Worm (Caenorhabditis elegans) whole organism, L2 larva: ENCODE results near the gene tomm-70.

Experiments used
- C34F6.9 ChIP-seq: fragments of 150-350 bp; optimal IDR thresholded peaks from 2 replicates; lab custom pipeline; 2014; ENCODE audit warnings: missing biosample characterization, missing genetic modification characterization
- F13H6.1 ChIP-seq: sonication (generic microtip); optimal IDR thresholded peaks from 2 replicates; lab custom pipeline; 2016; ENCODE audit warnings: missing genetic modification characterization, missing compliant biosample characterization
- R02D3.7 ChIP-seq: fragments of 150-350 bp; optimal IDR thresholded peaks from 2 replicates; lab custom pipeline; 2014; ENCODE audit warnings: missing biosample characterization, missing genetic modification characterization
- Y55F3AM.14 ChIP-seq: fragments of 200-800 bp; sonication (Bioruptor generic); optimal IDR thresholded peaks from 2 replicates; lab custom pipeline; 2018; ENCODE audit warnings: mild to moderate bottlenecking, missing genetic modification characterization, missing compliant biosample characterization
- alr-1 ChIP-seq: fragments of 150-350 bp; optimal IDR thresholded peaks from 2 replicates; lab custom pipeline; 2014; ENCODE audit warnings: missing biosample characterization, missing genetic modification characterization
- aly-2 ChIP-seq: fragments of 150-350 bp; optimal IDR thresholded peaks from 2 replicates; lab custom pipeline; 2014; ENCODE audit warnings: missing biosample characterization, missing genetic modification characterization
- blmp-1 ChIP-seq: sonication (generic microtip); optimal IDR thresholded peaks from 2 replicates; lab custom pipeline; 2017; ENCODE audit warnings: missing genetic modification characterization, mild to moderate bottlenecking, missing compliant biosample characterization, antibody characterized with exemption, moderate library complexity; ENCODE audit not compliant: insufficient read depth
- ceh-16 ChIP-seq: fragments of 150-350 bp; optimal IDR thresholded peaks from 2 replicates; lab custom pipeline; 2014; ENCODE audit warnings: missing biosample characterization, missing genetic modification characterization
- ceh-82 ChIP-seq: fragments of 150-350 bp; optimal IDR thresholded peaks from 2 replicates; lab custom pipeline; 2014; ENCODE audit warnings: missing biosample characterization, missing genetic modification characterization
- crh-2 ChIP-seq: sonication (generic microtip); optimal IDR thresholded peaks from 2 replicates; lab custom pipeline; 2017; ENCODE audit warnings: missing biosample characterization, missing genetic modification characterization
- egl-27 ChIP-seq: sonication (generic microtip); optimal IDR thresholded peaks from 3 replicates; lab custom pipeline; 2017; ENCODE audit warnings: missing biosample characterization, missing genetic modification reagents, missing genetic modification characterization
- elt-1 ChIP-seq: fragments of 150-350 bp; optimal IDR thresholded peaks from 2 replicates; lab custom pipeline; 2014; ENCODE audit warnings: missing biosample characterization, missing genetic modification characterization
- elt-3 ChIP-seq: sonication (generic microtip); optimal IDR thresholded peaks from 2 replicates; lab custom pipeline; 2017; ENCODE audit warnings: missing biosample characterization, missing genetic modification characterization
- fos-1 ChIP-seq: fragments of 150-350 bp; optimal IDR thresholded peaks from 2 replicates; lab custom pipeline; 2014; ENCODE audit warnings: missing biosample characterization, missing genetic modification characterization
- gmeb-1 ChIP-seq: fragments of 150-350 bp; optimal IDR thresholded peaks from 2 replicates; lab custom pipeline; 2014; ENCODE audit warnings: missing biosample characterization, missing genetic modification characterization
- lin-11 ChIP-seq: fragments of 150-350 bp; sonication (generic microtip); optimal IDR thresholded peaks from 2 replicates; lab custom pipeline; 2014; ENCODE audit warnings: missing biosample characterization, missing genetic modification characterization, inconsistent platforms, mixed read lengths
- lin-13 ChIP-seq: fragments of 150-350 bp; optimal IDR thresholded peaks from 2 replicates; lab custom pipeline; 2014; ENCODE audit warnings: missing biosample characterization, missing genetic modification reagents, missing genetic modification characterization
- lin-39 ChIP-seq: fragments of 150-350 bp; optimal IDR thresholded peaks from 2 replicates; lab custom pipeline; 2014; ENCODE audit warnings: missing biosample characterization, missing genetic modification reagents, missing genetic modification characterization
- lsy-2 ChIP-seq, 2 experiments: fragments of 150-350 bp in 1 of 2; sonication (generic microtip) in 1 of 2; optimal IDR thresholded peaks; 2 replicates each; lab custom pipeline; 2014 to 2017; ENCODE audit warnings: missing biosample characterization in 2 of 2, missing genetic modification characterization in 2 of 2
- mab-5 ChIP-seq: fragments of 150-350 bp; optimal IDR thresholded peaks from 2 replicates; lab custom pipeline; 2014; ENCODE audit warnings: missing biosample characterization, missing genetic modification characterization
- mbf-1 ChIP-seq: sonication (generic microtip); optimal IDR thresholded peaks from 2 replicates; lab custom pipeline; 2017; ENCODE audit warnings: missing biosample characterization, missing genetic modification characterization
- mdl-1 ChIP-seq, 2 experiments: fragments of 150-350 bp in 1 of 2; sonication (generic microtip) in 1 of 2; optimal IDR thresholded peaks; 2 replicates each; lab custom pipeline; 2017; ENCODE audit warnings: missing biosample characterization in 2 of 2, missing genetic modification characterization in 2 of 2
- nhr-10 ChIP-seq: sonication (generic microtip); optimal IDR thresholded peaks from 2 replicates; lab custom pipeline; 2017; ENCODE audit warnings: missing biosample characterization, missing genetic modification characterization
- nhr-12 ChIP-seq: fragments of 150-350 bp; optimal IDR thresholded peaks from 2 replicates; lab custom pipeline; 2014; ENCODE audit warnings: missing biosample characterization, missing genetic modification characterization
- nhr-129 ChIP-seq: fragments of 150-350 bp; optimal IDR thresholded peaks from 2 replicates; lab custom pipeline; 2014; ENCODE audit warnings: missing biosample characterization, missing genetic modification characterization
- nhr-21 ChIP-seq: fragments of 150-350 bp; optimal IDR thresholded peaks from 2 replicates; lab custom pipeline; 2014; ENCODE audit warnings: missing biosample characterization, missing genetic modification characterization
- nhr-23 ChIP-seq: fragments of 150-350 bp; optimal IDR thresholded peaks from 2 replicates; lab custom pipeline; 2014; ENCODE audit warnings: missing biosample characterization, missing genetic modification reagents, missing genetic modification characterization
- nhr-25 ChIP-seq: fragments of 150-350 bp; sonication (generic microtip); optimal IDR thresholded peaks from 3 replicates; lab custom pipeline; 2014; ENCODE audit warnings: missing biosample characterization, missing genetic modification characterization
- nhr-6 ChIP-seq: fragments of 150-350 bp; optimal IDR thresholded peaks from 2 replicates; lab custom pipeline; 2014; ENCODE audit warnings: missing biosample characterization, missing genetic modification characterization
- nhr-77 ChIP-seq: fragments of 150-350 bp; optimal IDR thresholded peaks from 2 replicates; lab custom pipeline; 2014; ENCODE audit warnings: missing biosample characterization, missing genetic modification characterization
- skn-1 ChIP-seq: sonication (generic microtip); optimal IDR thresholded peaks from 2 replicates; lab custom pipeline; 2017; ENCODE audit warnings: missing biosample characterization, missing genetic modification characterization
- sma-3 ChIP-seq: sonication (generic microtip); optimal IDR thresholded peaks from 2 replicates; lab custom pipeline; 2016; ENCODE audit warnings: missing genetic modification reagents, missing genetic modification characterization, missing compliant biosample characterization
- sma-9 ChIP-seq, 2 experiments: fragments of 150-350 bp in 1 of 2; sonication (generic microtip) in 1 of 2; optimal IDR thresholded peaks; 2 replicates each; lab custom pipeline; 2014 to 2016; ENCODE audit warnings: missing genetic modification characterization in 2 of 2, mild to moderate bottlenecking in 1 of 2, missing biosample characterization in 1 of 2, missing compliant biosample characterization in 1 of 2, missing genetic modification reagents in 1 of 2, moderate library complexity in 1 of 2
- snpc-4 ChIP-seq: fragments of 150-350 bp; optimal IDR thresholded peaks from 2 replicates; lab custom pipeline; 2014; ENCODE audit warnings: missing biosample characterization, missing genetic modification characterization
- unc-39 ChIP-seq: fragments of 150-350 bp; optimal IDR thresholded peaks from 2 replicates; lab custom pipeline; 2014; ENCODE audit warnings: missing biosample characterization, missing genetic modification characterization
- unc-62 ChIP-seq: fragments of 150-350 bp; optimal IDR thresholded peaks from 2 replicates; lab custom pipeline; 2014; ENCODE audit warnings: missing biosample characterization, missing genetic modification reagents, missing genetic modification characterization
- ztf-1 ChIP-seq: fragments of 200-800 bp; sonication (Bioruptor generic); conservative IDR thresholded peaks from 2 replicates; pipeline ENCODE4 v1.3.6; 2022; ENCODE audit warnings: missing genetic modification characterization, missing compliant biosample characterization
- ztf-11 ChIP-seq: sonication (generic microtip); optimal IDR thresholded peaks from 2 replicates; lab custom pipeline; 2017; ENCODE audit warnings: missing biosample characterization, missing genetic modification characterization
- ztf-4 ChIP-seq: fragments of 150-350 bp; optimal IDR thresholded peaks from 2 replicates; lab custom pipeline; 2014; ENCODE audit warnings: missing biosample characterization, missing genetic modification characterization

The tomm-70 gene

ce11 chrIII:8733667-8734066 lies 20.9 kb downstream of the tomm-70 start (continued):
- TF ChIP-seq lin-13 (GFP tag; lab: Kevin White, UChicago), result no peak
- no peak for TF ChIP-seq nhr-6 (tag; lab: Kevin White, UChicago)
- TF ChIP-seq lin-39 (tag; lab: Kevin White, UChicago), result no peak
- TF ChIP-seq snpc-4 (tag; lab: Kevin White, UChicago), result no peak
- TF ChIP-seq skn-1, result no peak
- TF ChIP-seq nhr-12 (tag; lab: Kevin White, UChicago), result no peak
- TF ChIP-seq alr-1 (tag; lab: Kevin White, UChicago), result no peak
- peak; percentile 61 for TF ChIP-seq fos-1 (tag; lab: Kevin White, UChicago)
- TF ChIP-seq blmp-1, result no peak
- no peak for TF ChIP-seq ceh-82 (tag; lab: Kevin White, UChicago)

ce11 chrIII:8733237-8733636 lies 21.3 kb downstream of the tomm-70 start:
- TF ChIP-seq elt-3 (tag; lab: Kevin White, UChicago) (no peak), nhr-6 (tag; lab: Kevin White, UChicago) (peak; percentile 38), F13H6.1 (peak; percentile 5), sma-9 (GFP tag; optimal IDR thresholded peaks at IDR 0.05; lab: Kevin White, UChicago) (peak; percentile 76), sma-9 (tag; optimal IDR thresholded peaks at IDR 0.05; lab: Kevin White, UChicago) (no peak), crh-2 (peak; percentile 34), fos-1 (tag; lab: Kevin White, UChicago) (peak; percentile 21), sma-3 (GFP tag; lab: Kevin White, UChicago) (no peak), elt-1 (tag; lab: Kevin White, UChicago) (no peak), nhr-129 (tag; lab: Kevin White, UChicago) (peak; percentile 75), mdl-1 (tag; optimal IDR thresholded peaks at IDR 0.05; lab: Kevin White, UChicago) (no peak), blmp-1 (peak; percentile 55), nhr-21 (no peak), lsy-2 (tag; optimal IDR thresholded peaks at IDR 0.05; lab: Kevin White, UChicago) (peak in 1 of 2 experiments; percentile 15)

ce11 chrIII:8731973-8732372 lies 22.6 kb downstream of the tomm-70 start:
- no peak for TF ChIP-seq elt-1 (tag; lab: Kevin White, UChicago)
- no peak for TF ChIP-seq egl-27 (tag; lab: Kevin White, UChicago)
- TF ChIP-seq nhr-21, result no peak
- no peak for TF ChIP-seq unc-62 (GFP tag; lab: Kevin White, UChicago)
- no peak for TF ChIP-seq ceh-82 (tag; lab: Kevin White, UChicago)
- no peak for TF ChIP-seq nhr-23
- TF ChIP-seq lsy-2 (tag; optimal IDR thresholded peaks at IDR 0.05; lab: Kevin White, UChicago), result peak in 1 of 2 experiments; percentile 18
- peak; percentile 73 for TF ChIP-seq sma-9 (GFP tag; optimal IDR thresholded peaks at IDR 0.05; lab: Kevin White, UChicago)
- TF ChIP-seq sma-9 (tag; optimal IDR thresholded peaks at IDR 0.05; lab: Kevin White, UChicago), result no peak
- TF ChIP-seq Y55F3AM.14 (GFP tag; lab: Kevin White, UChicago), result no peak
- TF ChIP-seq nhr-25, result peak; percentile 25
- TF ChIP-seq aly-2 (tag; lab: Kevin White, UChicago), result no peak
- TF ChIP-seq unc-39, result no peak
- TF ChIP-seq F13H6.1, result peak; percentile 2
- TF ChIP-seq ztf-1 (GFP tag; lab: Robert Waterston, UW), result no peak
- peak; percentile 28 for TF ChIP-seq blmp-1
- TF ChIP-seq nhr-10 (tag; lab: Kevin White, UChicago), result no peak
- TF ChIP-seq ztf-4 (tag; lab: Kevin White, UChicago), result peak; percentile 54
- TF ChIP-seq lin-11, result no peak
- TF ChIP-seq skn-1, result no peak
- no peak for TF ChIP-seq sma-3 (GFP tag; lab: Kevin White, UChicago)
- TF ChIP-seq C34F6.9 (tag; lab: Kevin White, UChicago), result no peak
- no peak for TF ChIP-seq alr-1 (tag; lab: Kevin White, UChicago)
- no peak for TF ChIP-seq nhr-6 (tag; lab: Kevin White, UChicago)
- TF ChIP-seq mdl-1 (tag; optimal IDR thresholded peaks at IDR 0.05; lab: Kevin White, UChicago), result peak in 1 of 2 experiments; percentile 33
- TF ChIP-seq R02D3.7 (tag; lab: Kevin White, UChicago), result no peak
- no peak for TF ChIP-seq nhr-129 (tag; lab: Kevin White, UChicago)
- no peak for TF ChIP-seq elt-3 (tag; lab: Kevin White, UChicago)
- TF ChIP-seq mab-5 (tag; lab: Kevin White, UChicago), result no peak
- no peak for TF ChIP-seq ceh-16 (tag; lab: Kevin White, UChicago)
- TF ChIP-seq lin-39 (tag; lab: Kevin White, UChicago), result no peak
- TF ChIP-seq nhr-77 (tag; lab: Kevin White, UChicago), result no peak

ce11 chrIII:8731310-8731709 lies 23.2 kb downstream of the tomm-70 start, which contains the start of gene ZK370.4:
Gene ZK370.4 (minus strand): TSS chrIII:8731410.
- TF ChIP-seq nhr-12 (tag; lab: Kevin White, UChicago) (no peak), skn-1 (no peak), gmeb-1 (tag; lab: Kevin White, UChicago) (no peak), egl-27 (tag; lab: Kevin White, UChicago) (no peak), ztf-11 (no peak), crh-2 (no peak), mbf-1 (tag; lab: Kevin White, UChicago) (no peak), lin-11 (no peak), ceh-82 (tag; lab: Kevin White, UChicago) (no peak)
- TF ChIP-seq, all 48 proteins: peak for 0
